Worm (Caenorhabditis elegans) whole organism, L2 larva: ENCODE data around the gene C26E6.1.

Experiments
- F13H6.1 ChIP-seq: sonication (generic microtip); optimal IDR thresholded peaks from 2 replicates; lab custom pipeline; 2016; ENCODE audit warnings: missing genetic modification characterization, missing compliant biosample characterization
- R02D3.7 ChIP-seq: fragments of 150-350 bp; optimal IDR thresholded peaks from 2 replicates; lab custom pipeline; 2014; ENCODE audit warnings: missing biosample characterization, missing genetic modification characterization
- ZK546.5 ChIP-seq: sonication (generic microtip); optimal IDR thresholded peaks from 2 replicates; lab custom pipeline; 2017; ENCODE audit warnings: missing biosample characterization, missing genetic modification characterization
- alr-1 ChIP-seq: fragments of 150-350 bp; optimal IDR thresholded peaks from 2 replicates; lab custom pipeline; 2014; ENCODE audit warnings: missing biosample characterization, missing genetic modification characterization
- aly-2 ChIP-seq: fragments of 150-350 bp; optimal IDR thresholded peaks from 2 replicates; lab custom pipeline; 2014; ENCODE audit warnings: missing biosample characterization, missing genetic modification characterization
- blmp-1 ChIP-seq: sonication (generic microtip); optimal IDR thresholded peaks from 2 replicates; lab custom pipeline; 2017; ENCODE audit warnings: missing genetic modification characterization, mild to moderate bottlenecking, missing compliant biosample characterization, antibody characterized with exemption, moderate library complexity; ENCODE audit not compliant: insufficient read depth
- ceh-16 ChIP-seq: fragments of 150-350 bp; optimal IDR thresholded peaks from 2 replicates; lab custom pipeline; 2014; ENCODE audit warnings: missing biosample characterization, missing genetic modification characterization
- ceh-82 ChIP-seq: fragments of 150-350 bp; optimal IDR thresholded peaks from 2 replicates; lab custom pipeline; 2014; ENCODE audit warnings: missing biosample characterization, missing genetic modification characterization
- egl-27 ChIP-seq: sonication (generic microtip); optimal IDR thresholded peaks from 3 replicates; lab custom pipeline; 2017; ENCODE audit warnings: missing biosample characterization, missing genetic modification reagents, missing genetic modification characterization
- elt-3 ChIP-seq: sonication (generic microtip); optimal IDR thresholded peaks from 2 replicates; lab custom pipeline; 2017; ENCODE audit warnings: missing biosample characterization, missing genetic modification characterization
- fos-1 ChIP-seq: fragments of 150-350 bp; optimal IDR thresholded peaks from 2 replicates; lab custom pipeline; 2014; ENCODE audit warnings: missing biosample characterization, missing genetic modification characterization
- gmeb-1 ChIP-seq: fragments of 150-350 bp; optimal IDR thresholded peaks from 2 replicates; lab custom pipeline; 2014; ENCODE audit warnings: missing biosample characterization, missing genetic modification characterization
- lin-11 ChIP-seq: fragments of 150-350 bp; sonication (generic microtip); optimal IDR thresholded peaks from 2 replicates; lab custom pipeline; 2014; ENCODE audit warnings: missing biosample characterization, missing genetic modification characterization, inconsistent platforms, mixed read lengths
- lin-13 ChIP-seq: fragments of 150-350 bp; optimal IDR thresholded peaks from 2 replicates; lab custom pipeline; 2014; ENCODE audit warnings: missing biosample characterization, missing genetic modification reagents, missing genetic modification characterization
- lsy-2 ChIP-seq, 2 experiments: fragments of 150-350 bp in 1 of 2; sonication (generic microtip) in 1 of 2; optimal IDR thresholded peaks; 2 replicates each; lab custom pipeline; 2014 to 2017; ENCODE audit warnings: missing biosample characterization in 2 of 2, missing genetic modification characterization in 2 of 2
- mab-5 ChIP-seq: fragments of 150-350 bp; optimal IDR thresholded peaks from 2 replicates; lab custom pipeline; 2014; ENCODE audit warnings: missing biosample characterization, missing genetic modification characterization
- mdl-1 ChIP-seq, 2 experiments: fragments of 150-350 bp in 1 of 2; sonication (generic microtip) in 1 of 2; optimal IDR thresholded peaks; 2 replicates each; lab custom pipeline; 2017; ENCODE audit warnings: missing biosample characterization in 2 of 2, missing genetic modification characterization in 2 of 2
- nhr-21 ChIP-seq: fragments of 150-350 bp; optimal IDR thresholded peaks from 2 replicates; lab custom pipeline; 2014; ENCODE audit warnings: missing biosample characterization, missing genetic modification characterization
- nhr-23 ChIP-seq: fragments of 150-350 bp; optimal IDR thresholded peaks from 2 replicates; lab custom pipeline; 2014; ENCODE audit warnings: missing biosample characterization, missing genetic modification reagents, missing genetic modification characterization
- nhr-237 ChIP-seq: fragments of 150-350 bp; optimal IDR thresholded peaks from 2 replicates; lab custom pipeline; 2014; ENCODE audit warnings: missing biosample characterization, missing genetic modification characterization
- nhr-25 ChIP-seq: fragments of 150-350 bp; sonication (generic microtip); optimal IDR thresholded peaks from 3 replicates; lab custom pipeline; 2014; ENCODE audit warnings: missing biosample characterization, missing genetic modification characterization
- nhr-6 ChIP-seq: fragments of 150-350 bp; optimal IDR thresholded peaks from 2 replicates; lab custom pipeline; 2014; ENCODE audit warnings: missing biosample characterization, missing genetic modification characterization
- skn-1 ChIP-seq: sonication (generic microtip); optimal IDR thresholded peaks from 2 replicates; lab custom pipeline; 2017; ENCODE audit warnings: missing biosample characterization, missing genetic modification characterization
- sma-3 ChIP-seq: sonication (generic microtip); optimal IDR thresholded peaks from 2 replicates; lab custom pipeline; 2016; ENCODE audit warnings: missing genetic modification reagents, missing genetic modification characterization, missing compliant biosample characterization
- sma-9 ChIP-seq, 2 experiments: fragments of 150-350 bp in 1 of 2; sonication (generic microtip) in 1 of 2; optimal IDR thresholded peaks; 2 replicates each; lab custom pipeline; 2014 to 2016; ENCODE audit warnings: missing genetic modification characterization in 2 of 2, mild to moderate bottlenecking in 1 of 2, missing biosample characterization in 1 of 2, missing compliant biosample characterization in 1 of 2, missing genetic modification reagents in 1 of 2, moderate library complexity in 1 of 2
- snpc-4 ChIP-seq: fragments of 150-350 bp; optimal IDR thresholded peaks from 2 replicates; lab custom pipeline; 2014; ENCODE audit warnings: missing biosample characterization, missing genetic modification characterization
- unc-39 ChIP-seq: fragments of 150-350 bp; optimal IDR thresholded peaks from 2 replicates; lab custom pipeline; 2014; ENCODE audit warnings: missing biosample characterization, missing genetic modification characterization
- unc-55 ChIP-seq: fragments of 150-350 bp; sonication (generic microtip); optimal IDR thresholded peaks from 3 replicates; lab custom pipeline; 2014; ENCODE audit warnings: missing biosample characterization, missing genetic modification reagents, missing genetic modification characterization
- zag-1 ChIP-seq: fragments of 150-350 bp; optimal IDR thresholded peaks from 2 replicates; lab custom pipeline; 2014; ENCODE audit warnings: missing biosample characterization, missing genetic modification characterization
- ztf-1 ChIP-seq: fragments of 200-800 bp; sonication (Bioruptor generic); conservative IDR thresholded peaks from 2 replicates; pipeline ENCODE4 v1.3.6; 2022; ENCODE audit warnings: missing genetic modification characterization, missing compliant biosample characterization
- ztf-4 ChIP-seq: fragments of 150-350 bp; optimal IDR thresholded peaks from 2 replicates; lab custom pipeline; 2014; ENCODE audit warnings: missing biosample characterization, missing genetic modification characterization

Gene C26E6.1

DNA sequence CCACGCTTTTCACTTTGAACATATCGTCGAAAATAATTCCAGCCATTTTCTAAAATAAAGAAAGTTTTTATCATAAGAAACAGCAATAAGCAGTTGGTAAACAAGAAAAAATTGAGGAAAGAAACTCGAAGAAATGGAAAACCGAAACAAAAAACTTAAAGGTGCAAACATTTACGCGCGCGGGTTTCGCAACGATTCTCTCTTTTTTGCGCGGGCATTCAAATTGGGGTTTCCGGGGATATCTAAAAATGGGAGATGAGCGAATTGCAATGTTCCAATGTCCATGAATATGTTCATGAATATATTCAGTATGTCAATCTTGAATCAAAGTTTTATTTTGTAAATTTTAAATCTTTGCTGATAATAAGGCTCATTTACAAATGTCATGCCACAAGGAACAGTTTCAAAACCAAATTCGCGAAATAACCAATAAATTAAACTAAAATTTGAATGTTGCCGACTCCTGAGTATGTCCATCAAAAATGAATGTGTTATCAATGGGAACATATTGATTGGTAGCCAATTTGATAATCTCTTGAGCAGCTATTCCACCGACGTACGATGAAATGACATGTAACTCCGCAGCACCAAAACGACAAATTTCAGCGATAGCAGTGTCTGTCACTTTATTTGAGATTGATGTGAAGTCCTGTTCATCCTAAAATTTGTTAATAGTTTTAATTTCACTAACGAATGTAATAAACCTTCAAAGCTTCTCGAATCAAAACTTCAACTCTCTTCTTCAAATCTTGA is 38.5 kb upstream of the C26E6.1 start, which contains the start of gene rpb-8 (continued):
- TF ChIP-seq mdl-1 (tag; optimal IDR thresholded peaks at IDR 0.05; lab: Kevin White, UChicago) (no peak), unc-39 (tag; lab: Kevin White, UChicago) (no peak), gmeb-1 (tag; lab: Kevin White, UChicago) (peak; percentile 89), lin-13 (peak; percentile 46), snpc-4 (tag; lab: Kevin White, UChicago) (peak; percentile 13)

DNA sequence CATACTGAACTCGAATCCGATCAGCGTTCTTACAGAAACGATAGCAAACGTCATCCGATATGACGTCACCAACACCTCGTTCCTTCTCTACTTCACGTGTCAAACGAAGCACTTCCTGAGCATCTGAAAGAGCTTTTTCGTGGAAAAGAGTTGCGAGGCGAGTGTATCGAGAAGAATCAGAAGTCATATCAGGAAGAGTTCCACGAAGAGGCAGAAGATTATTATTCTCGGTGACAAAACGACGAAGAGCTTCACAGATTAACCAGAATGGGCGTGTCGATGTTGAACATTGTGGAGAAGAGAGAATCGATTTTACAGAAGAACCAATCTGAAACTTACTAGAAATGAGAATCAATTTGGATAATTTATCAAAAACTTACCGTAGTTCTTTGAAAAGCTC is 37.8 kb upstream of the C26E6.1 start:
- TF ChIP-seq R02D3.7 (tag; lab: Kevin White, UChicago) (no peak), ceh-82 (tag; lab: Kevin White, UChicago) (no peak), unc-55 (GFP tag; lab: Kevin White, UChicago) (no peak), nhr-23 (tag; lab: Kevin White, UChicago) (no peak), ZK546.5 (tag; lab: Kevin White, UChicago) (no peak), elt-3 (tag; lab: Kevin White, UChicago) (no peak), nhr-237 (tag; lab: Kevin White, UChicago) (no peak), nhr-21 (tag; lab: Kevin White, UChicago) (no peak), alr-1 (no peak), fos-1 (tag; lab: Kevin White, UChicago) (no peak), ceh-16 (no peak), skn-1 (no peak), sma-9 (GFP tag; optimal IDR thresholded peaks at IDR 0.05; lab: Kevin White, UChicago) (no peak), sma-9 (tag; optimal IDR thresholded peaks at IDR 0.05; lab: Kevin White, UChicago) (no peak), unc-39 (tag; lab: Kevin White, UChicago) (no peak), blmp-1 (no peak), nhr-6 (no peak)

DNA sequence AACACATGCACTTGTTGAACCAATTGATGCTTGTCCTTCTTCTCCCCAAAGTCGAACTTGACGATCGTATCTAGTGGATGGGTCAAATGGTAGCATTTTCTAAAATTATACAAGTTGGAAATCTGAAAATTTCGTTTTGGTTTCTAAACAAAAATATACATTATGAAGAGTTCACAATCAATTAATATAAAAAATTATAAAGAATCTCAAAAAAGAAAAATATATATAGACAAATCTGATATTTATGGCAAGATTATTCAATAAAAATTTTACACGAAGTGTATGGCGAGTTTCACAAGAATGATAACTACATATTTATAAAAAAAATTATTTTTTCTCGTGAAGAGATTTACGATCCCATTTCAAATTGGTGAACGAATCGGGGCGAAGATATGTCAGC is 36.4 kb upstream of the C26E6.1 start, which contains the start of gene ula-1:
ula-1 (minus strand) TSS at position 101 of the 400 bp plus-strand sequence.
- TF ChIP-seq mab-5, result no peak
- no peak for TF ChIP-seq nhr-21 (tag; lab: Kevin White, UChicago)
- no peak for TF ChIP-seq nhr-237 (tag; lab: Kevin White, UChicago)
- TF ChIP-seq egl-27 (tag; lab: Kevin White, UChicago), result no peak
- no peak for TF ChIP-seq unc-39 (tag; lab: Kevin White, UChicago)
- TF ChIP-seq nhr-6, result no peak
- no peak for TF ChIP-seq F13H6.1
- no peak for TF ChIP-seq R02D3.7 (tag; lab: Kevin White, UChicago)
- no peak for TF ChIP-seq unc-55 (GFP tag; lab: Kevin White, UChicago)
- no peak for TF ChIP-seq lin-11
- no peak for TF ChIP-seq elt-3 (tag; lab: Kevin White, UChicago)
- no peak for TF ChIP-seq aly-2 (tag; lab: Kevin White, UChicago)
- TF ChIP-seq fos-1 (tag; lab: Kevin White, UChicago), result no peak
- TF ChIP-seq ztf-1, result no peak
- no peak for TF ChIP-seq ceh-16
- TF ChIP-seq ztf-4 (tag; lab: Kevin White, UChicago), result no peak
- TF ChIP-seq sma-9 (GFP tag; optimal IDR thresholded peaks at IDR 0.05; lab: Kevin White, UChicago), result no peak
- no peak for TF ChIP-seq sma-9 (tag; optimal IDR thresholded peaks at IDR 0.05; lab: Kevin White, UChicago)

DNA sequence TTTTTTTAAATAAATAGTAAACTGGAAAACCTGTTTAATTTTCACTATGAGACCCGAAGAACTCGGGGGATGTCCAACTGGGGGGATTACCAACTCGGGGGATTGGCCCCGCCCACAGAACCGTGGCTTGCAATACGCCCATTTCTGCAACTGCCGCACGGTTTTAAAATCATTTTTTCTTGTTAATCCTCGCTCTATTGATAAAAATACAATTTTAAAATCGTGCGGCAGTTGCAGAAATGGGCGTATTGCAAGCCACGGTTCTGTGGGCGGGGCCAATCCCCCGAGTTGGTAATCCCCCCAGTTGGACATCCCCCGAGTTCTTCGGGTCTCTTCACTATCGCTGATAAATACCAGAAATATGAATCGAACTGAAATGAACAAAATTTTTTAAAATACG is 34.6 kb upstream of the C26E6.1 start, which contains the start of gene mmab-1:
mmab-1 (minus strand) TSS at position 95 of the 400 bp plus-strand sequence.
- TF ChIP-seq lsy-2 (tag; optimal IDR thresholded peaks at IDR 0.05; lab: Kevin White, UChicago), result peak in 1 of 2 experiments; percentile 46
- peak; percentile 69 for TF ChIP-seq sma-3 (GFP tag; lab: Kevin White, UChicago)
- peak; percentile 57 for TF ChIP-seq lin-11
- TF ChIP-seq nhr-25 (tag; lab: Kevin White, UChicago), result peak; percentile 20
- peak; percentile 23 for TF ChIP-seq gmeb-1 (tag; lab: Kevin White, UChicago)
- TF ChIP-seq F13H6.1, result peak; percentile 1

DNA sequence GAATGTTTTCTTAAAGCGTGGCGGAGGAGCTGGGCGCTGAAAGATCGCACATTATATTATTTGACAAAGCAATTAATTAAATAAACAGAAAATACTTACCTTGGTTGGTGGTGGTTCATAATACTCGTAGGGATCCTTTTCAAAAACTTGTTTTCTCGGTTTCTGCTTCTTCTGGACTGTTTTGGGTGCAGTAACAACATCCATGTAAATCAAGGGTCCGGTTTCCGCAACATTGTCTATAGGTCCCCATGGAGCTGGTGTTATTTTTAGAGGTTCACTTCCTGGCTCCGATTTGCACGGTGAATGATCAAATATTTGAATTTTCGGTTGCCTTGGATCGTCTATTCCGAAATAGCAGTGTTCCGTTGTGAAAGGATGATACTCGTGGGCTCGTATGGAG is 32.5 kb upstream of the C26E6.1 start:
- TF ChIP-seq nhr-21 (tag; lab: Kevin White, UChicago), result no peak
- TF ChIP-seq sma-3 (GFP tag; lab: Kevin White, UChicago), result no peak
- TF ChIP-seq ztf-1, result no peak
- TF ChIP-seq nhr-23 (tag; lab: Kevin White, UChicago), result no peak
- TF ChIP-seq unc-55 (GFP tag; lab: Kevin White, UChicago), result no peak
- no peak for TF ChIP-seq elt-3 (tag; lab: Kevin White, UChicago)
- TF ChIP-seq zag-1 (tag; lab: Kevin White, UChicago), result no peak
- no peak for TF ChIP-seq ztf-4 (tag; lab: Kevin White, UChicago)
